Worm (Caenorhabditis elegans) whole organism, young adult: Measurements from ENCODE around the gene ddb-1.
A peak's percentile ranks its signal among the peaks of the same experiment; 100 is the strongest.

Source experiments
- B0035.1 ChIP-seq: sonication (generic microtip); optimal IDR thresholded peaks from 2 replicates; lab custom pipeline; 2016; ENCODE audit warnings: missing genetic modification characterization, mild to moderate bottlenecking, missing compliant biosample characterization, missing genotype, missing genetic modification reagents
- B0261.1 ChIP-seq: sonication (generic microtip); optimal IDR thresholded peaks from 2 replicates; lab custom pipeline; 2016; ENCODE audit warnings: mild to moderate bottlenecking, missing genetic modification characterization, moderate library complexity, missing compliant biosample characterization
- B0336.3 ChIP-seq: fragments of 200-800 bp; sonication (Bioruptor generic); IDR thresholded peaks from 2 replicates; pipeline ENCODE4 v1.3.6; 2022; ENCODE audit warnings: missing genetic modification characterization, missing compliant biosample characterization
- C06A6.2 ChIP-seq: fragments of 200-800 bp; sonication (Bioruptor generic); conservative IDR thresholded peaks from 2 replicates; pipeline ENCODE4 v1.3.6; 2022; ENCODE audit warnings: missing genetic modification characterization, missing compliant biosample characterization
- F22D6.2 ChIP-seq: sonication (generic microtip); optimal IDR thresholded peaks from 2 replicates; lab custom pipeline; 2016; ENCODE audit warnings: mild to moderate bottlenecking, missing genetic modification characterization, missing compliant biosample characterization
- F49E8.2 ChIP-seq: sonication (generic microtip); optimal IDR thresholded peaks from 3 replicates; lab custom pipeline; 2017; ENCODE audit warnings: missing genetic modification characterization, mild to moderate bottlenecking, missing compliant biosample characterization, antibody characterized with exemption, moderate library complexity; ENCODE audit not compliant: insufficient read depth
- F55B11.4 ChIP-seq: sonication (generic microtip); optimal IDR thresholded peaks from 2 replicates; lab custom pipeline; 2016; ENCODE audit warnings: missing compliant biosample characterization, missing genetic modification characterization, borderline replicate concordance; ENCODE audit not compliant: insufficient read depth
- K12H6.12 ChIP-seq: fragments of 200-800 bp; sonication (Bioruptor generic); optimal IDR thresholded peaks from 2 replicates; lab custom pipeline; 2018; ENCODE audit warnings: mild to moderate bottlenecking, missing genetic modification characterization, missing compliant biosample characterization
- T07F8.4 ChIP-seq: sonication (generic microtip); optimal IDR thresholded peaks from 2 replicates; lab custom pipeline; 2016; ENCODE audit warnings: mild to moderate bottlenecking, missing genetic modification characterization, moderate library complexity, missing compliant biosample characterization
- T26A5.8 ChIP-seq: sonication (generic microtip); optimal IDR thresholded peaks from 2 replicates; lab custom pipeline; 2016; ENCODE audit warnings: missing genetic modification characterization, missing compliant biosample characterization
- Y79H2A.3 ChIP-seq: fragments of 200-800 bp; sonication (Bioruptor generic); conservative IDR thresholded peaks from 2 replicates; pipeline ENCODE4 v1.3.6; 2022; ENCODE audit warnings: missing genetic modification reagents, missing genetic modification characterization, missing compliant biosample characterization
- ZK185.1 ChIP-seq: sonication (generic microtip); optimal IDR thresholded peaks from 2 replicates; lab custom pipeline; 2016; ENCODE audit warnings: mild to moderate bottlenecking, missing genetic modification characterization, missing compliant biosample characterization; ENCODE audit not compliant: poor library complexity, severe bottlenecking
- akir-1 ChIP-seq: fragments of 200-800 bp; sonication (Bioruptor generic); optimal IDR thresholded peaks from 2 replicates; lab custom pipeline; 2018; ENCODE audit warnings: mild to moderate bottlenecking, missing genetic modification characterization, moderate library complexity, missing compliant biosample characterization
- ama-1 ChIP-seq, 3 experiments: fragments of 150-350 bp in 1 of 3; sonication (generic microtip) in 2 of 3; optimal IDR thresholded peaks; 2 replicates each; lab custom pipeline; 2014 to 2018; ENCODE audit warnings: missing biosample characterization in 2 of 3, missing genetic modification characterization in 2 of 3, missing genetic modification reagents in 2 of 3
- aptf-3 ChIP-seq: fragments of 200-800 bp; sonication (Bioruptor generic); IDR thresholded peaks from 2 replicates; pipeline ENCODE4 v1.3.6; 2022; ENCODE audit warnings: missing genetic modification characterization, missing compliant biosample characterization
- attf-3 ChIP-seq: fragments of 200-800 bp; sonication (Bioruptor generic); conservative IDR thresholded peaks from 2 replicates; pipeline ENCODE4 v1.3.6; 2022; ENCODE audit warnings: missing genetic modification reagents, missing genetic modification characterization, missing compliant biosample characterization
- attf-6 ChIP-seq: fragments of 200-800 bp; sonication (Bioruptor generic); IDR thresholded peaks from 2 replicates; pipeline ENCODE4 v1.3.6; 2022; ENCODE audit warnings: missing genetic modification reagents, missing genetic modification characterization, missing compliant biosample characterization
- ccch-3 ChIP-seq: fragments of 200-800 bp; sonication (Bioruptor generic); optimal IDR thresholded peaks from 2 replicates; lab custom pipeline; 2018; ENCODE audit warnings: mild to moderate bottlenecking, missing genetic modification characterization, missing compliant biosample characterization
- ceh-91 ChIP-seq: fragments of 200-800 bp; sonication (Bioruptor generic); IDR thresholded peaks from 2 replicates; pipeline ENCODE4 v1.3.6; 2022; ENCODE audit warnings: missing genetic modification reagents, missing genetic modification characterization, missing compliant biosample characterization
- chd-7 ChIP-seq: sonication (generic microtip); optimal IDR thresholded peaks from 2 replicates; lab custom pipeline; 2016; ENCODE audit warnings: mild to moderate bottlenecking, missing genetic modification characterization, moderate library complexity, missing compliant biosample characterization
- dpl-1 ChIP-seq: fragments of 150-350 bp; optimal IDR thresholded peaks from 2 replicates; lab custom pipeline; 2014; ENCODE audit warnings: missing biosample characterization, missing genetic modification reagents, missing genetic modification characterization
- egl-18 ChIP-seq: fragments of 200-800 bp; sonication (Bioruptor generic); IDR thresholded peaks from 2 replicates; pipeline ENCODE4 v1.3.6; 2022; ENCODE audit warnings: missing genetic modification reagents, missing genetic modification characterization, missing compliant biosample characterization
- egl-44 ChIP-seq: fragments of 200-800 bp; sonication (Bioruptor generic); IDR thresholded peaks from 2 replicates; pipeline ENCODE4 v1.3.6; 2022; ENCODE audit warnings: missing genetic modification reagents, missing genetic modification characterization, missing compliant biosample characterization
- ekl-4 ChIP-seq: fragments of 200-800 bp; sonication (Bioruptor generic); IDR thresholded peaks from 2 replicates; pipeline ENCODE4 v1.3.6; 2022; ENCODE audit warnings: missing genetic modification reagents, missing genetic modification characterization, missing compliant biosample characterization
- ets-4 ChIP-seq: fragments of 200-800 bp; sonication (Bioruptor generic); optimal IDR thresholded peaks from 2 replicates; lab custom pipeline; 2018; ENCODE audit warnings: mild to moderate bottlenecking, missing genetic modification characterization, missing compliant biosample characterization
- let-526 ChIP-seq: fragments of 200-800 bp; sonication (Bioruptor generic); IDR thresholded peaks from 2 replicates; pipeline ENCODE4 v1.3.6; 2022; ENCODE audit warnings: missing genetic modification reagents, missing genetic modification characterization, missing compliant biosample characterization
- lin-26 ChIP-seq: fragments of 200-800 bp; sonication (Bioruptor generic); IDR thresholded peaks from 2 replicates; pipeline ENCODE4 v1.3.6; 2022; ENCODE audit warnings: missing genetic modification reagents, missing genetic modification characterization, missing compliant biosample characterization
- lin-35 ChIP-seq, 3 experiments: fragments of 150-350 bp in 2 of 3; sonication (generic microtip) in 1 of 3; optimal IDR thresholded peaks; 2 replicates each; lab custom pipeline; 2014 to 2018; ENCODE audit warnings: missing biosample characterization in 3 of 3, missing genetic modification characterization in 3 of 3, missing genetic modification reagents in 3 of 3
- lir-1 ChIP-seq: fragments of 200-800 bp; sonication (Bioruptor generic); conservative IDR thresholded peaks from 2 replicates; pipeline ENCODE4 v1.3.6; 2022; ENCODE audit warnings: missing genetic modification reagents, missing genetic modification characterization, missing compliant biosample characterization
- madf-3 ChIP-seq: fragments of 200-800 bp; sonication (Bioruptor generic); IDR thresholded peaks from 2 replicates; pipeline ENCODE4 v1.3.6; 2022; ENCODE audit warnings: missing genetic modification reagents, missing genetic modification characterization, missing compliant biosample characterization
- mcd-1 ChIP-seq: fragments of 200-800 bp; sonication (Bioruptor generic); IDR thresholded peaks from 2 replicates; pipeline ENCODE4 v1.3.6; 2022; ENCODE audit warnings: missing genetic modification reagents, missing genetic modification characterization, missing compliant biosample characterization
- mel-28 ChIP-seq: sonication (generic microtip); optimal IDR thresholded peaks from 2 replicates; lab custom pipeline; 2016; ENCODE audit warnings: borderline replicate concordance, mild to moderate bottlenecking, missing genetic modification characterization, missing compliant biosample characterization
- nfya-2 ChIP-seq: fragments of 200-800 bp; sonication (Bioruptor generic); IDR thresholded peaks from 2 replicates; pipeline ENCODE4 v1.3.6; 2022; ENCODE audit warnings: missing genetic modification reagents, missing genetic modification characterization, missing compliant biosample characterization
- nhr-80 ChIP-seq: sonication (generic microtip); optimal IDR thresholded peaks from 2 replicates; lab custom pipeline; 2016; ENCODE audit warnings: missing genetic modification characterization, missing compliant biosample characterization
- nhr-90 ChIP-seq: sonication (generic microtip); optimal IDR thresholded peaks from 2 replicates; lab custom pipeline; 2016; ENCODE audit warnings: missing genotype, mild to moderate bottlenecking, missing genetic modification characterization, missing compliant biosample characterization
- rcor-1 ChIP-seq: fragments of 200-800 bp; sonication (Bioruptor generic); IDR thresholded peaks from 2 replicates; pipeline ENCODE4 v1.3.6; 2022; ENCODE audit warnings: missing genetic modification reagents, missing genetic modification characterization, missing compliant biosample characterization
- repo-1 ChIP-seq: sonication (generic microtip); optimal IDR thresholded peaks from 2 replicates; lab custom pipeline; 2017; ENCODE audit warnings: mild to moderate bottlenecking, missing genetic modification characterization, missing compliant biosample characterization
- sdz-38 ChIP-seq: sonication (generic microtip); optimal IDR thresholded peaks from 2 replicates; lab custom pipeline; 2016; ENCODE audit warnings: missing genotype, missing genetic modification characterization, missing compliant biosample characterization
- snpc-1.3 ChIP-seq: sonication (generic microtip); optimal IDR thresholded peaks from 2 replicates; lab custom pipeline; 2017; ENCODE audit warnings: missing genetic modification characterization, mild to moderate bottlenecking, missing compliant biosample characterization, antibody characterized with exemption, moderate library complexity, missing genotype, missing genetic modification reagents; ENCODE audit not compliant: insufficient read depth
- somi-1 ChIP-seq: fragments of 200-800 bp; sonication (Bioruptor generic); optimal IDR thresholded peaks from 2 replicates; lab custom pipeline; 2018; ENCODE audit warnings: mild to moderate bottlenecking, missing genetic modification characterization, missing compliant biosample characterization
- tlf-1 ChIP-seq: fragments of 200-800 bp; sonication (Bioruptor generic); optimal IDR thresholded peaks from 2 replicates; lab custom pipeline; 2018; ENCODE audit warnings: mild to moderate bottlenecking, missing genetic modification characterization, missing compliant biosample characterization
- zfh-2 ChIP-seq: fragments of 200-800 bp; sonication (Bioruptor generic); conservative IDR thresholded peaks from 2 replicates; pipeline ENCODE4 v1.3.6; 2022; ENCODE audit warnings: missing genetic modification reagents, missing genetic modification characterization, missing compliant biosample characterization
- ztf-18 ChIP-seq: sonication (generic microtip); optimal IDR thresholded peaks from 2 replicates; lab custom pipeline; 2016; ENCODE audit warnings: missing genotype, mild to moderate bottlenecking, missing genetic modification characterization, missing compliant biosample characterization

ddb-1 gene

DNA sequence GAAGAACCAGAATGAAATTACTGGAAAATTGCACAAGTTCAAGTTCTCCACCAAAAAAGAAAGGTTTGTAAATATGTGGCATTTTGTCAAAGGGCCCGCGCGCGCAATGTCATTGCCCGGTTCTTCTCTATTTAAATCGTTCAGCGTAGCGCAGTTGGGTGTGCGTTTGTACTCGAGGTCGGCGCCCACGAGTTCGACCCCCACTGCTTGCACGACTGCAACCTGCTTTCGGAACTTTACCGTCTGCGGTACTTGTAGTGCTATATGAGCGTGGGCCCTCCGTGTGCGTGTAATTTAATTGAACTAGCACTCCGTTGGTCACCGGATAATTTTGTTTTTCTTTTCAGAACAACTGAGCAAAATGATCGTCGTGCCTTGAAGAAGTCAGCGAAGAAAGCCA, 34.5 kb downstream of the ddb-1 start (continued):
- peak; percentile 91 for TF ChIP-seq chd-7 (tag; lab: Kevin White, UChicago)
- peak; percentile 76 for TF ChIP-seq T26A5.8 (tag; lab: Kevin White, UChicago)
- TF ChIP-seq tlf-1 (GFP tag; lab: Kevin White, UChicago): peak; percentile 79
- TF ChIP-seq nhr-90 (tag; lab: Kevin White, UChicago): peak; percentile 94
- TF ChIP-seq Y79H2A.3 (GFP tag; lab: Robert Waterston, UW): no peak
- 0 out of 2 replicates have a peak, but pooled peaks have one; percentile 54 for TF ChIP-seq madf-3 (GFP tag; lab: Robert Waterston, UW)
- TF ChIP-seq B0261.1 (tag; lab: Kevin White, UChicago): peak; percentile 91
- TF ChIP-seq lin-26 (GFP tag; lab: Robert Waterston, UW): peak; percentile 98
- peak; percentile 49; the same call in 1 of the 2 replicates for TF ChIP-seq C06A6.2 (GFP tag; lab: Robert Waterston, UW)
- TF ChIP-seq lin-35 (GFP tag; optimal IDR thresholded peaks at IDR 0.05; lab: Kevin White, UChicago): peak in 2 of 3 experiments; percentile 4 to 13
- peak; percentile 61 for TF ChIP-seq lir-1 (GFP tag; lab: Robert Waterston, UW)
- TF ChIP-seq snpc-1.3 (tag; lab: Kevin White, UChicago): peak; percentile 87
- peak; percentile 91 for TF ChIP-seq F49E8.2 (tag; lab: Kevin White, UChicago)
- TF ChIP-seq akir-1 (GFP tag; lab: Kevin White, UChicago): no peak
- peak; percentile 51; the same call in 1 of the 2 replicates for TF ChIP-seq ceh-91 (GFP tag; lab: Robert Waterston, UW)
- peak; percentile 29 for TF ChIP-seq F22D6.2
- TF ChIP-seq egl-18: peak; percentile 85
- peak; percentile 86 for TF ChIP-seq zfh-2
- TF ChIP-seq mel-28 (tag; lab: Kevin White, UChicago): no peak
- TF ChIP-seq let-526: no peak
- peak; percentile 24 for TF ChIP-seq dpl-1 (GFP tag; lab: Kevin White, UChicago)
- TF ChIP-seq B0035.1: peak; percentile 78
- TF ChIP-seq sdz-38 (tag; lab: Kevin White, UChicago): no peak
- TF ChIP-seq attf-6 (GFP tag; lab: Robert Waterston, UW): peak; percentile 73; the same call in 1 of the 2 replicates
- TF ChIP-seq B0336.3 (GFP tag; lab: Robert Waterston, UW): peak; percentile 76
- peak; percentile 85 for TF ChIP-seq T07F8.4 (tag; lab: Kevin White, UChicago)
- peak; percentile 66 for TF ChIP-seq ets-4 (GFP tag; lab: Kevin White, UChicago)
- no peak for TF ChIP-seq F55B11.4 (tag; lab: Kevin White, UChicago)
- peak; percentile 91 for TF ChIP-seq aptf-3 (GFP tag; lab: Robert Waterston, UW)
- TF ChIP-seq nfya-2 (GFP tag; lab: Robert Waterston, UW): no peak

DNA sequence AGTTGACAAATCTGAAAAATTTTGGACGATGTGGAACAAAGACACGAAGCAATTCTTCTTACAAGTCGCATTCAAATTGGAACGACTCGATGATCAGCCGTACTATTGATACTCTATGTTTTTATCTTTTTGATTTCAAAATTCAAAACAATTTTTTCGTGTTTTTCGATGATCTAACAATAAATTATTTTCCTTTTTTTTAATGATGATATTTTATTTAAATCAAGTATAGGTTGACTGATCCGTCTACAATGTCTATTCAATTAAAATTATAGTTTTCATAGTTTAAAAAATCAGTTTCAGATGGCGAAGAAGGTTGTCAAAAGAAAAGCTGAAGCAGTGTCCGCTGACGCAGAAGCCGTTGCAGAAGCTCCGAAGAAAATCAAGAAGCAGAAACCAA, 35.8 kb downstream of the ddb-1 start, which contains the start of gene rbm-34:
Gene rbm-34, plus strand, starts transcription at position 301 of the 400 bp plus-strand sequence.
- no peak for TF ChIP-seq ztf-18 (tag; lab: Kevin White, UChicago)
- TF ChIP-seq tlf-1 (GFP tag; lab: Kevin White, UChicago): no peak
- no peak for TF ChIP-seq madf-3 (GFP tag; lab: Robert Waterston, UW)
- TF ChIP-seq somi-1 (GFP tag; lab: Kevin White, UChicago): no peak
- TF ChIP-seq ccch-3: no peak
- no peak for TF ChIP-seq rcor-1 (GFP tag; lab: Robert Waterston, UW)
- no peak for TF ChIP-seq nhr-80 (tag; lab: Kevin White, UChicago)
- no peak for TF ChIP-seq repo-1 (tag; lab: Kevin White, UChicago)
- TF ChIP-seq mcd-1 (GFP tag; lab: Robert Waterston, UW): no peak
- no peak for TF ChIP-seq F22D6.2
- TF ChIP-seq ekl-4 (GFP tag; lab: Robert Waterston, UW): no peak
- no peak for TF ChIP-seq K12H6.12 (tag; lab: Kevin White, UChicago)
- TF ChIP-seq attf-3 (GFP tag; lab: Robert Waterston, UW): no peak
- TF ChIP-seq B0336.3 (GFP tag; lab: Robert Waterston, UW): no peak
- no peak for TF ChIP-seq ZK185.1 (tag; lab: Kevin White, UChicago)
- TF ChIP-seq egl-44 (GFP tag; lab: Robert Waterston, UW): no peak
- TF ChIP-seq ama-1 (optimal IDR thresholded peaks at IDR 0.05; lab: Kevin White, UChicago): no peak
- no peak for TF ChIP-seq ama-1 (GFP tag; optimal IDR thresholded peaks at IDR 0.05; lab: Kevin White, UChicago)
